Worm (Caenorhabditis elegans) whole organism, early embryonic: ENCODE results near the gene rod-1.

Experiments used
- B0310.2 ChIP-seq: sonication (generic microtip); optimal IDR thresholded peaks from 2 replicates; lab custom pipeline; 2016; ENCODE audit warnings: mild to moderate bottlenecking, missing genetic modification characterization, missing compliant biosample characterization
- F13C5.2 ChIP-seq: sonication (generic microtip); optimal IDR thresholded peaks from 2 replicates; lab custom pipeline; 2017; ENCODE audit warnings: mild to moderate bottlenecking, missing genetic modification characterization, inconsistent platforms, missing compliant biosample characterization
- ama-1 ChIP-seq: fragments of 150-350 bp; optimal IDR thresholded peaks from 2 replicates; lab custom pipeline; 2014
- ceh-13 ChIP-seq: fragments of 200-800 bp; sonication (Bioruptor generic); optimal IDR thresholded peaks from 2 replicates; lab custom pipeline; 2018; ENCODE audit warnings: mild to moderate bottlenecking, missing genetic modification characterization, missing compliant biosample characterization
- ceh-36 ChIP-seq: sonication (generic microtip); optimal IDR thresholded peaks from 2 replicates; lab custom pipeline; 2016; ENCODE audit warnings: missing genetic modification characterization, inconsistent platforms, missing compliant biosample characterization
- ets-7 ChIP-seq: sonication (generic microtip); optimal IDR thresholded peaks from 2 replicates; lab custom pipeline; 2016; ENCODE audit warnings: missing genotype, missing genetic modification characterization, missing compliant biosample characterization
- flt-1 ChIP-seq: fragments of 200-800 bp; sonication (Bioruptor generic); IDR thresholded peaks from 2 replicates; pipeline ENCODE4 v1.3.6; 2022; ENCODE audit warnings: missing genetic modification characterization, missing compliant biosample characterization
- hmbx-1 ChIP-seq: sonication (generic microtip); optimal IDR thresholded peaks from 2 replicates; lab custom pipeline; 2016; ENCODE audit warnings: mild to moderate bottlenecking, missing genetic modification characterization, missing compliant biosample characterization
- hnd-1 ChIP-seq: sonication (generic microtip); optimal IDR thresholded peaks from 2 replicates; lab custom pipeline; 2016; ENCODE audit warnings: missing genetic modification characterization, missing compliant biosample characterization
- pes-1 ChIP-seq: fragments of 200-800 bp; sonication (Bioruptor generic); IDR thresholded peaks from 2 replicates; pipeline ENCODE4 v1.3.6; 2022; ENCODE audit warnings: missing genetic modification reagents, missing genetic modification characterization, missing compliant biosample characterization
- scrt-1 ChIP-seq: fragments of 200-800 bp; sonication (Bioruptor generic); IDR thresholded peaks from 2 replicates; pipeline ENCODE4 v1.3.6; 2022; ENCODE audit warnings: missing genetic modification characterization, missing compliant biosample characterization
- sea-1 ChIP-seq: fragments of 200-800 bp; sonication (Bioruptor generic); conservative IDR thresholded peaks from 2 replicates; pipeline ENCODE4 v1.3.6; 2022; ENCODE audit warnings: missing genetic modification characterization, missing compliant biosample characterization
- tbx-11 ChIP-seq: fragments of 200-800 bp; sonication (Bioruptor generic); IDR thresholded peaks from 2 replicates; pipeline ENCODE4 v1.3.6; 2022; ENCODE audit warnings: missing genetic modification characterization, missing compliant biosample characterization
- tra-4 ChIP-seq: sonication (generic microtip); optimal IDR thresholded peaks from 2 replicates; lab custom pipeline; 2017; ENCODE audit warnings: missing genetic modification characterization, missing compliant biosample characterization

DNA sequence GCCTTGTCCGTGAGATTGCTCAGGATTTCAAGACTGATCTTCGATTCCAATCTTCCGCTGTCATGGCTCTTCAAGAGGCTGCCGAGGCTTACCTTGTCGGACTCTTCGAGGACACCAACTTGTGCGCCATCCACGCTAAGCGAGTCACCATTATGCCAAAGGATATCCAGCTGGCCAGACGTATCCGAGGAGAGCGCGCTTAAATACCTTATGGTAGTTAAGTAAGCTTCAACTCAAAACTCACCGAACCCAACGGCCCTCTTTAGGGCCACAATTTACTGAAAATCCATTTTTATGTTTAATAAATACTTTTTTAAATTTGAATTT lies 10.2 kb downstream of the rod-1 start:
- peak; percentile 93 for TF ChIP-seq ama-1 (lab: Kevin White, UChicago)
- TF ChIP-seq pes-1 (GFP tag; lab: Robert Waterston, UW) = peak; percentile 56; the same call in 1 of the 2 replicates
- TF ChIP-seq sea-1 (GFP tag; lab: Robert Waterston, UW) = no peak
- TF ChIP-seq tbx-11 (GFP tag; lab: Robert Waterston, UW) = peak; percentile 23; the same call in 1 of the 2 replicates
- TF ChIP-seq B0310.2 (tag; lab: Kevin White, UChicago) = no peak
- TF ChIP-seq hnd-1 = no peak
- TF ChIP-seq scrt-1 (GFP tag; lab: Robert Waterston, UW) = no peak
- TF ChIP-seq ceh-36 (tag; lab: Kevin White, UChicago) = no peak
- TF ChIP-seq F13C5.2 (tag; lab: Kevin White, UChicago) = no peak
- no peak for TF ChIP-seq hmbx-1 (tag; lab: Kevin White, UChicago)
- TF ChIP-seq flt-1 (GFP tag; lab: Robert Waterston, UW) = no peak; the same call in 1 of the 2 replicates
- TF ChIP-seq ceh-13 (GFP tag; lab: Kevin White, UChicago) = no peak
- no peak for TF ChIP-seq ets-7 (tag; lab: Kevin White, UChicago)
- no peak for TF ChIP-seq tra-4 (tag; lab: Kevin White, UChicago)
